Fruit fly (Drosophila melanogaster) whole organism, embryonic: Measurements from ENCODE around the gene CG11912.
A peak's percentile ranks its signal among the peaks of the same experiment; 100 is the strongest.

Experiments used
- CG31388 ChIP-seq: fragments of 200-800 bp; sonication (Bioruptor generic); optimal IDR thresholded peaks from 2 replicates; lab custom pipeline; 2016; ENCODE audit warnings: missing biosample characterization, missing genetic modification characterization
- CG8765 ChIP-seq: fragments of 200-800 bp; sonication (Bioruptor generic); IDR thresholded peaks from 2 replicates; pipeline ENCODE4 v1.3.6; 2022; ENCODE audit warnings: missing biosample characterization, missing genetic modification characterization
- Dad ChIP-seq: fragments of 200-800 bp; sonication (Bioruptor generic); optimal IDR thresholded peaks from 3 replicates; lab custom pipeline; 2016; ENCODE audit warnings: missing biosample characterization, missing genetic modification characterization
- TFAM ChIP-seq: fragments of 200-800 bp; sonication (Bioruptor generic); optimal IDR thresholded peaks from 2 replicates; lab custom pipeline; 2017; ENCODE audit warnings: missing biosample characterization, missing genetic modification characterization, inconsistent platforms
- br ChIP-seq: fragments of >200 bp; optimal IDR thresholded peaks from 2 replicates; lab custom pipeline; 2017
- lola ChIP-seq, 3 experiments: fragments of >200 bp in 2 of 3; fragments of 200-800 bp in 1 of 3; sonication (Bioruptor generic) in 1 of 3; optimal IDR thresholded peaks; 2 replicates each; lab custom pipeline; 2017 to 2019; ENCODE audit warnings: missing biosample characterization in 3 of 3, missing genetic modification characterization in 3 of 3, mild to moderate bottlenecking in 1 of 3, moderate library complexity in 1 of 3
- sob ChIP-seq: fragments of 200-800 bp; sonication (Bioruptor generic); IDR thresholded peaks from 2 replicates; pipeline ENCODE4 v1.3.6; 2022; ENCODE audit warnings: missing biosample characterization, missing genetic modification characterization

dm6 chr2L:305646-306045, 13.4 kb downstream of the CG11912 start, which contains the start of gene Plc21C:
- TF ChIP-seq lola (GFP tag; optimal IDR thresholded peaks at IDR 0.05; lab: Kevin White, UChicago) (peak in 1 of 3 experiments; percentile 22), br (no peak), CG31388 (GFP tag; lab: Kevin White, UChicago) (no peak), TFAM (no peak), CG8765 (GFP tag; lab: Robert Waterston, UW) (no peak), Dad (peak; percentile 27), sob (GFP tag; lab: Robert Waterston, UW) (peak; percentile 36; the same call in 1 of the 2 replicates)
